Fruit fly (Drosophila melanogaster) whole organism, pupa: ENCODE measurements around the gene Pgls.

Experiments used
- CG10348 ChIP-seq: fragments of 200-800 bp; sonication (Bioruptor generic); IDR thresholded peaks from 2 replicates; pipeline ENCODE4 v1.3.6; 2022; ENCODE audit warnings: missing biosample characterization, missing genetic modification characterization
- CG12605 ChIP-seq: fragments of 200-800 bp; sonication (Bioruptor generic); IDR thresholded peaks from 2 replicates; pipeline ENCODE4 v1.3.6; 2022; ENCODE audit warnings: missing biosample characterization, missing genetic modification characterization
- CG13204 ChIP-seq: fragments of 200-800 bp; sonication (Bioruptor generic); optimal IDR thresholded peaks from 2 replicates; lab custom pipeline; 2018; ENCODE audit warnings: missing biosample characterization, mild to moderate bottlenecking, missing genetic modification characterization, moderate library complexity
- CG14655 ChIP-seq: fragments of 200-800 bp; sonication (Bioruptor generic); optimal IDR thresholded peaks from 3 replicates; lab custom pipeline; 2017; ENCODE audit warnings: mild to moderate bottlenecking, missing biosample characterization, missing genetic modification reagents, missing genetic modification characterization
- CG15710 ChIP-seq: fragments of 200-800 bp; sonication (Bioruptor generic); optimal IDR thresholded peaks from 2 replicates; lab custom pipeline; 2018; ENCODE audit warnings: missing biosample characterization, mild to moderate bottlenecking, missing genetic modification characterization, moderate library complexity
- CG17806 ChIP-seq: fragments of 200-800 bp; sonication (Bioruptor generic); optimal IDR thresholded peaks from 2 replicates; lab custom pipeline; 2018; ENCODE audit warnings: missing biosample characterization, mild to moderate bottlenecking, missing genetic modification characterization, moderate library complexity
- CG32121 ChIP-seq: fragments of 200-800 bp; sonication (Bioruptor generic); IDR thresholded peaks from 2 replicates; pipeline ENCODE4 v1.3.6; 2022; ENCODE audit warnings: missing biosample characterization, missing genetic modification characterization
- CG34367 ChIP-seq: fragments of 200-800 bp; sonication (Bioruptor generic); optimal IDR thresholded peaks from 2 replicates; lab custom pipeline; 2018; ENCODE audit warnings: missing biosample characterization, mild to moderate bottlenecking, missing genetic modification characterization
- CG4496 ChIP-seq: fragments of 200-800 bp; sonication (Bioruptor generic); IDR thresholded peaks from 3 replicates; pipeline ENCODE4 v1.3.6; 2022; ENCODE audit warnings: missing biosample characterization, missing genetic modification characterization
- CG8159 ChIP-seq: fragments of 200-800 bp; sonication (Bioruptor generic); optimal IDR thresholded peaks from 3 replicates; lab custom pipeline; 2018; ENCODE audit warnings: missing biosample characterization, mild to moderate bottlenecking, missing genetic modification characterization, moderate library complexity
- CG8301 ChIP-seq: fragments of 200-800 bp; sonication (Bioruptor generic); optimal IDR thresholded peaks from 2 replicates; lab custom pipeline; 2018; ENCODE audit warnings: missing biosample characterization, mild to moderate bottlenecking, missing genetic modification characterization
- CG9948 ChIP-seq: fragments of 200-800 bp; sonication (Bioruptor generic); optimal IDR thresholded peaks from 2 replicates; lab custom pipeline; 2018; ENCODE audit warnings: missing biosample characterization, mild to moderate bottlenecking, missing genetic modification characterization, moderate library complexity
- D1 ChIP-seq: fragments of 200-800 bp; sonication (Bioruptor generic); optimal IDR thresholded peaks from 2 replicates; lab custom pipeline; 2018; ENCODE audit warnings: missing biosample characterization, mild to moderate bottlenecking, missing genetic modification characterization, moderate library complexity
- EcR ChIP-seq: fragments of 200-800 bp; sonication (Bioruptor generic); optimal IDR thresholded peaks from 3 replicates; lab custom pipeline; 2019; ENCODE audit warnings: missing biosample characterization, missing genetic modification characterization, mild to moderate bottlenecking, moderate library complexity, missing genetic modification reagents
- Ets98B ChIP-seq: fragments of 200-800 bp; sonication (Bioruptor generic); IDR thresholded peaks from 2 replicates; pipeline ENCODE4 v1.3.6; 2022; ENCODE audit warnings: missing biosample characterization, missing genetic modification characterization
- Pif1A ChIP-seq: fragments of 200-800 bp; sonication (Bioruptor generic); optimal IDR thresholded peaks from 3 replicates; lab custom pipeline; 2016; ENCODE audit warnings: missing biosample characterization, missing genetic modification characterization
- Pif1B ChIP-seq: fragments of 200-800 bp; sonication (Bioruptor generic); optimal IDR thresholded peaks from 3 replicates; lab custom pipeline; 2016; ENCODE audit warnings: missing biosample characterization, missing genetic modification characterization
- Snoo ChIP-seq: fragments of 200-800 bp; sonication (Bioruptor generic); optimal IDR thresholded peaks from 3 replicates; lab custom pipeline; 2017; ENCODE audit warnings: missing biosample characterization, mild to moderate bottlenecking, missing genetic modification characterization, inconsistent platforms
- fd96Ca ChIP-seq: fragments of 200-800 bp; sonication (Bioruptor generic); IDR thresholded peaks from 3 replicates; pipeline ENCODE4 v1.3.6; 2022; ENCODE audit warnings: missing biosample characterization, missing genetic modification characterization
- gl ChIP-seq: fragments of 200-800 bp; sonication (Bioruptor generic); optimal IDR thresholded peaks from 2 replicates; lab custom pipeline; 2018; ENCODE audit warnings: missing biosample characterization, mild to moderate bottlenecking, missing genetic modification characterization
- rn ChIP-seq: fragments of 200-800 bp; sonication (Bioruptor generic); IDR thresholded peaks from 2 replicates; pipeline ENCODE4 v1.3.6; 2022; ENCODE audit warnings: missing biosample characterization, missing genetic modification characterization

Gene Pgls

DNA sequence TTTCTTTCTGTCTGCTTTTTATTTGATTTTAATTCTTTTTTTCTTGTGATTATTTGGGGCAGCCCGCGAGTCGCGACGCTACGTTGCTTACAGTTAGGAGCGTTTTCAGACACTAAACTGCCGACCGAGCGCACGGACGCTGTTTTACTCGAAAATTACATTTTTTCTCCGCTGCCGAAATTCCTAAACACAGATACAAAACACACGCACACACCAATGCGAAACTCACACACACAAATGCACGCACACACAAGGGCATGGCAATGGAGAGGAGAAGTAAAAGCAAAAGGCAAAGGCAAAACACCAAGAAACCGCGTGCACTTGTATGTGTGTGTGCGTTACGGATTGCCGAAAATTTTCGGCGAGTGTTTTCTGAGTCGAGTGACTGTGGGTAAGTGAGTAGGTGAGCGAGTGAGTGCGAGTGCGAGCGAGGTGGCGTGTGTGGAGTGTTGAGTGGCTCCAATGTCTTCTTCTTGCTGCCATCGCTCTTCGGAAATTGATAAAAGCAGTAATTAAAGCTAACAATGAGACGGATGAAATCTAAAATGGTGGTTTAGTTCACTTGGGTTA, 31.6 kb upstream of the Pgls start:
- no peak for TF ChIP-seq gl (tag; lab: Kevin White, UChicago)
- no peak for TF ChIP-seq D1
- TF ChIP-seq CG10348 (GFP tag; lab: Robert Waterston, UW) = no peak
- TF ChIP-seq Pif1B (GFP tag; lab: Kevin White, UChicago) = no peak
- no peak for TF ChIP-seq fd96Ca (GFP tag; lab: Robert Waterston, UW)
- no peak for TF ChIP-seq Pif1A
- TF ChIP-seq EcR = no peak
- no peak for TF ChIP-seq CG9948
- no peak for TF ChIP-seq Ets98B
- no peak for TF ChIP-seq CG14655 (GFP tag; lab: Kevin White, UChicago)
- no peak for TF ChIP-seq CG12605 (GFP tag; lab: Robert Waterston, UW)

DNA sequence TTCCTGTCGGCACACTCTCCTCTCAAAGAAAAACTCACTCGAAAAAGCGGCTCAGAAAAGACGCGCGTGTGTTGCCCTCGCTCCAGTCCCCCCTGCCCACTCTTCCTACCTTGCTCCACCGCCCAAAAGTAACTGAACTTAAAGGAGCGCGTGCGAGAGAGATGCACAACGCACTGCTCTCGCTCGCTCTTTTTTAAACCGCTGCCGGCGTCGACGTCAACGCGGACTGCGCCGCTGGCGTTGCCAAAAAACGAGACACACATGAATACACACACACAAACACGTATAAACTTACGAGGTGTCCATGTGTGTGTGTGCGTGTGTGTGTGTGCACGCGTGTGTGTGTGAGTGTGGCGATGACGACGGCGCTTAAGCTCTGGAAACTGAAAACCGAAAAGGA, 30.4 kb upstream of the Pgls start:
- no peak for TF ChIP-seq CG32121
- no peak for TF ChIP-seq CG9948
- no peak for TF ChIP-seq Ets98B
- no peak for TF ChIP-seq EcR

DNA sequence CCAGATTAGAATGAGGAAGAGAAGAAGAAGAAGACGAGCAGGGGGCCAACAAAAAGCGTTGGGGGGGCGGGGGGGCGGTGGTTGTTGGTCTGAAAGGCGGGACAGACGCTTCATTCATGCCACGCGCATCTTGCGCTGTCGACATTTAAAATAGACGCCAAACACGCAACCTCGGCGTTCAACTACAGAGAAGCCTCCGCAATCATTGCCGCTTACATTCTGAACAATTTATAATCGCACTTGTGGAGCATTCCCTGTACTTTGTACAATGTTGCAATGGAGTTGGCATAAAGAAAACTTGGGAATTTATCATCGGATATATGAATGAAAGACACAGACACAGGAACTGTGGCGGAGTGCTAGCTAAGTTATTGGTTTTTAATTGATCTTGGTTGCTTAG, 26.5 kb upstream of the Pgls start:
- no peak for TF ChIP-seq gl (tag; lab: Kevin White, UChicago)
- no peak for TF ChIP-seq fd96Ca (GFP tag; lab: Robert Waterston, UW)
- TF ChIP-seq EcR = no peak
- no peak for TF ChIP-seq CG9948
- TF ChIP-seq CG13204 (GFP tag; lab: Kevin White, UChicago) = no peak
- no peak for TF ChIP-seq CG12605 (GFP tag; lab: Robert Waterston, UW)
- no peak for TF ChIP-seq CG17806 (tag; lab: Kevin White, UChicago)
- no peak for TF ChIP-seq rn (GFP tag; lab: Robert Waterston, UW)
- TF ChIP-seq D1 = no peak
- TF ChIP-seq CG10348 (GFP tag; lab: Robert Waterston, UW) = no peak
- no peak for TF ChIP-seq CG15710 (tag; lab: Kevin White, UChicago)
- no peak for TF ChIP-seq Snoo (tag; lab: Kevin White, UChicago)
- no peak for TF ChIP-seq CG14655 (GFP tag; lab: Kevin White, UChicago)
- TF ChIP-seq CG32121 = no peak
- no peak for TF ChIP-seq CG8301 (tag; lab: Kevin White, UChicago)
- TF ChIP-seq Ets98B = no peak
- TF ChIP-seq CG8159 (tag; lab: Kevin White, UChicago) = no peak
- no peak for TF ChIP-seq CG4496 (GFP tag; lab: Robert Waterston, UW)
- no peak for TF ChIP-seq Pif1A

DNA sequence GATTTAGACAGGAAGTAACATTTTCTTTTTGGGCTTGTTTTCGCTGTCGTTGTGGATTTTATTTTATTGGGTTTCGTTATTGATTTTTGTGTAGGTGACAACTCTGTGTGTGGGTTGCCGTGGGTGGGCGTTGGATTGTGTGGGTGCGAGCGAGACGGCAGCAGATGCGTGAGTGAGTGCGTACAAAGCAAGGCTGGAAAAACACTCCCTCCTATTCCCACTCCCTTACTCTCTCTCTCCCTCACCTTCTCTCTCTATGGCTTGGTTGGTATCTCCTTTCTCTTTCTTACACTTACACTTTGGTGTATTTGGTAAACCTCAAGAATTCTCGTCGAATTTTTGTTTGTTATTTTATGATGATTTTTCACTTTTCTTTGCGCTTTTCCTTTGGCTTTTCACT, 25.1 kb upstream of the Pgls start:
- TF ChIP-seq D1 = no peak
- no peak for TF ChIP-seq Pif1B (GFP tag; lab: Kevin White, UChicago)
- TF ChIP-seq Snoo (tag; lab: Kevin White, UChicago) = no peak
- no peak for TF ChIP-seq CG15710 (tag; lab: Kevin White, UChicago)
- no peak for TF ChIP-seq CG32121
- no peak for TF ChIP-seq CG17806 (tag; lab: Kevin White, UChicago)
- TF ChIP-seq CG8159 (tag; lab: Kevin White, UChicago) = no peak

DNA sequence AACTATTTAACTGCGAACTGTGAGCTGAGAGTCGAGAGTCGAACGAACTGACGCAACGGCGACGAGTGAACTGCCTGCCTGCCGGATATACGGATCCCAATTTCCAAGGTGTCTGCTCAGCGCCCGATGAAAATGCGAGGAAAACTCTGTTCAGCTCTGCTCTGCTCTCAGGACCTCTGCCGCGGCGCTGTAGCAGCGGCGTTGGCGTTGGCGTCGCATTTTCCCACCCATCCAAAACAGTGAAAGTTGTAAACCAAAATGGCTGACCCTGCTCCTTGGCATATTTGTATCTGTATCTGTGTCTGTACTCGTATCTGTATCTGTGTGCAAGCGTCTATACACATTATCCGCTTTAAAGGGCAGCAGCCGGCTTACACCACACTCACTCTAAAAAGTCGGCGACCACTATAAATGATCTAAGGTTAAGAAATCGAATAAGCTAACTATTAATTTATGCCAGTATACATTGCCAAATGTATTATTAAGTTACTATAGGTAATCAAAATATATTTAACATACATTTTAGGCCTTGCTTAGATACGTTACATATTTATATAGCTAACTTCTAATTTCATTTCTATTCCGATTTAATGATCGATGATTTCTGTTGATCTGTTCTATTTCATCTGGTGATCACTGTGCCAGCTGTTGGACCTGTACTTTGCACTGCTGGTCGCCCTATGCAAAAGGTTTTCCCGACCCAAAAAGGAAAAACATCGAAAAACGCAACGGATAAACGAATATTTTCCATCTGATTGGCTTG, 24.4 kb upstream of the Pgls start:
- TF ChIP-seq CG8159 (tag; lab: Kevin White, UChicago) (no peak), CG32121 (no peak), CG13204 (GFP tag; lab: Kevin White, UChicago) (no peak), CG34367 (tag; lab: Kevin White, UChicago) (no peak), CG12605 (GFP tag; lab: Robert Waterston, UW) (no peak), Pif1A (no peak), Snoo (tag; lab: Kevin White, UChicago) (no peak), gl (tag; lab: Kevin White, UChicago) (no peak), CG14655 (GFP tag; lab: Kevin White, UChicago) (no peak), CG15710 (tag; lab: Kevin White, UChicago) (no peak), D1 (no peak), Ets98B (no peak)

DNA sequence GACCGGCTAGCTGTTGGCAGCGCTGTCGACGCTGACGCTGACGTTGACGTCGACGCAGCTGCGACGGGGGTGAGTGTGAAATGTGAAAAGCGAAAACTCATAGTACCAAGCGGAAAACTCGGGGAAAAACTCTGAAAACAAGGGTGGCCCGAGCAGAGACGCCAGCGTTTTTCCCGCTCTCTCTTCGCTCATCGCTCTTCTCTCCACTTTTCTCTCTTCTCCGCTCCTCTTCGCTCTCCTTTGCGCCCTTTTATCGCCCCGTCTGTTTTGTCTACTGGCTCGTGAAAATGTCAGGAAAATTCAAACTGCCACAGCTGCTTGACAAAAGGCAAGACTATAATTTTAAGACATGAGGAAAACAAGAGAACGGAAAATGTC, 23.8 kb upstream of the Pgls start:
- TF ChIP-seq Ets98B (no peak), CG13204 (GFP tag; lab: Kevin White, UChicago) (no peak), CG15710 (tag; lab: Kevin White, UChicago) (no peak), D1 (no peak), gl (tag; lab: Kevin White, UChicago) (no peak), CG4496 (GFP tag; lab: Robert Waterston, UW) (no peak), CG9948 (no peak), Pif1A (no peak), CG14655 (GFP tag; lab: Kevin White, UChicago) (no peak), CG12605 (GFP tag; lab: Robert Waterston, UW) (no peak), Pif1B (GFP tag; lab: Kevin White, UChicago) (no peak), rn (GFP tag; lab: Robert Waterston, UW) (no peak), CG32121 (no peak), CG34367 (tag; lab: Kevin White, UChicago) (no peak)
- TF ChIP-seq, all 21 proteins: peak for 0
